Worm (Caenorhabditis elegans) whole organism, early embryonic: ENCODE data around the gene C18D11.3.

Experiments
- B0310.2 ChIP-seq: sonication (generic microtip); optimal IDR thresholded peaks from 2 replicates; lab custom pipeline; 2016; ENCODE audit warnings: mild to moderate bottlenecking, missing genetic modification characterization, missing compliant biosample characterization
- aly-1 ChIP-seq: sonication (generic microtip); optimal IDR thresholded peaks from 2 replicates; lab custom pipeline; 2016; ENCODE audit warnings: missing genetic modification characterization, missing compliant biosample characterization
- ama-1 ChIP-seq: fragments of 150-350 bp; optimal IDR thresholded peaks from 2 replicates; lab custom pipeline; 2014
- ceh-13 ChIP-seq: fragments of 200-800 bp; sonication (Bioruptor generic); optimal IDR thresholded peaks from 2 replicates; lab custom pipeline; 2018; ENCODE audit warnings: mild to moderate bottlenecking, missing genetic modification characterization, missing compliant biosample characterization
- hmg-4 ChIP-seq: fragments of 200-800 bp; sonication (Bioruptor generic); optimal IDR thresholded peaks from 2 replicates; lab custom pipeline; 2018; ENCODE audit warnings: mild to moderate bottlenecking, missing genetic modification characterization, missing compliant biosample characterization
- tbx-37 ChIP-seq: fragments of 200-800 bp; sonication (Bioruptor generic); conservative IDR thresholded peaks from 2 replicates; pipeline ENCODE4 v1.3.6; 2022; ENCODE audit warnings: missing genetic modification reagents, missing genetic modification characterization, missing compliant biosample characterization

DNA sequence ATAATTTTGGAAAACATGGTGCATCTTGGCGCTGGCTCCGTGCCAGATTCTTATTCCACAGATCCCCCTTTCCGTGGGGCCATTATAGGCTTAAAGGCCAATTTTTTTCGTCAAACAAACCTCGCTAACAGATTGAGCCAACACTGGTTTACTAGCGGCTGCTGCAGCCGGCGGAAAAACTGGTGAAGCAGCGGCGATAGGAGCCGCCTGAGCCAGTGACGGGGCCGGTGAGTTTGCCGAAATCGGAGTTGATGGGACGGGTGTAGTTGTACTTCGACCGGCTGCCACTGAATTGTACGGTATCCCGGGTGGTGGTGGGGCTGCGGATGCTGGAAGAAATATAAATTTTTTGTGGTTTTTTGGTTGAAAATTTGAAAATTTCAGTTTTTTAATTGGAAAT, 18.5 kb downstream of the C18D11.3 start:
- no peak for TF ChIP-seq ama-1
- TF ChIP-seq hmg-4 (GFP tag; lab: Kevin White, UChicago): no peak
- no peak for TF ChIP-seq aly-1 (tag; lab: Kevin White, UChicago)
- TF ChIP-seq B0310.2 (tag; lab: Kevin White, UChicago): no peak
- no peak for TF ChIP-seq tbx-37 (GFP tag; lab: Robert Waterston, UW)
- no peak for TF ChIP-seq ceh-13
